Fruit fly (Drosophila melanogaster) ovary, adult (tissue): ENCODE results near the gene primo-2.
A peak's percentile ranks its signal among the peaks of the same experiment; 100 is the strongest.

ENCODE experiments used
- CG17801 ChIP-seq: fragments of 200-800 bp; optimal IDR thresholded peaks from 2 replicates; lab custom pipeline; 2019; ENCODE audit warnings: missing biosample characterization, mild to moderate bottlenecking, missing genetic modification characterization, moderate library complexity; ENCODE audit not compliant: partially characterized antibody

primo-2 gene

dm6 chr3R:13711735-13712134 lies at the start of gene primo-2, which contains the start of gene primo-1:
TSS of gene primo-2 (minus strand) at chr3R:13711835.
TSS of gene primo-1 (minus strand) at chr3R:13711835.
- TF ChIP-seq CG17801 (GFP tag; lab: Kevin White, UChicago) = no peak

dm6 chr3R:13746066-13746673 lies 34.5 kb upstream of the primo-2 start:
- no peak for TF ChIP-seq CG17801 (GFP tag; lab: Kevin White, UChicago)

- no peak for TF ChIP-seq CG17801 (GFP tag; lab: Kevin White, UChicago)
These were observed 23.8 kb upstream of the primo-2 start for dm6 chr3R:13735304-13735898.

dm6 chr3R:13730005-13730404 lies 18.4 kb upstream of the primo-2 start:
- TF ChIP-seq CG17801 (GFP tag; lab: Kevin White, UChicago) = no peak

- peak; percentile 11 for TF ChIP-seq CG17801 (GFP tag; lab: Kevin White, UChicago)
These were observed 17.3 kb upstream of the primo-2 start for dm6 chr3R:13728897-13729296.

- TF ChIP-seq CG17801 (GFP tag; lab: Kevin White, UChicago) = no peak
These were observed 15.2 kb upstream of the primo-2 start for dm6 chr3R:13726795-13727194.

- TF ChIP-seq CG17801 (GFP tag; lab: Kevin White, UChicago) = no peak
These were observed 12.5 kb upstream of the primo-2 start for dm6 chr3R:13724029-13724638.

- TF ChIP-seq CG17801 (GFP tag; lab: Kevin White, UChicago) = peak; percentile 92
These were observed 10.8 kb upstream of the primo-2 start for dm6 chr3R:13722451-13722850.

dm6 chr3R:13721998-13722397 lies 10.4 kb upstream of the primo-2 start:
- no peak for TF ChIP-seq CG17801 (GFP tag; lab: Kevin White, UChicago)

dm6 chr3R:13720798-13721197 lies 9.2 kb upstream of the primo-2 start:
- TF ChIP-seq CG17801 (GFP tag; lab: Kevin White, UChicago) = peak; percentile 30

- no peak for TF ChIP-seq CG17801 (GFP tag; lab: Kevin White, UChicago)
These were observed 7.4 kb upstream of the primo-2 start for dm6 chr3R:13719053-13719452.

- TF ChIP-seq CG17801 (GFP tag; lab: Kevin White, UChicago) = no peak
These were observed 6.4 kb upstream of the primo-2 start, which contains the start of gene Ubc87F for dm6 chr3R:13718076-13718475. TSS of gene Ubc87F (minus strand) at chr3R:13718176.

- no peak for TF ChIP-seq CG17801 (GFP tag; lab: Kevin White, UChicago)
These were observed 5.2 kb upstream of the primo-2 start for dm6 chr3R:13716827-13717226.

dm6 chr3R:13715674-13716454 lies 4.2 kb upstream of the primo-2 start:
- TF ChIP-seq CG17801 (GFP tag; lab: Kevin White, UChicago) = no peak

- TF ChIP-seq CG17801 (GFP tag; lab: Kevin White, UChicago) = peak; percentile 71
These were observed 3.5 kb upstream of the primo-2 start, which contains the start of gene kmr for dm6 chr3R:13715012-13715673. TSS of gene kmr (plus strand) at chr3R:13715207.
